Worm (Caenorhabditis elegans) whole organism, late embryonic: ENCODE data around the gene skpo-3.

ENCODE experiments used
- ama-1 ChIP-seq: fragments of 150-350 bp; optimal IDR thresholded peaks from 2 replicates; lab custom pipeline; 2014
- ceh-24 ChIP-seq: sonication (generic microtip); optimal IDR thresholded peaks from 2 replicates; lab custom pipeline; 2016; ENCODE audit warnings: mild to moderate bottlenecking, missing genetic modification characterization, missing compliant biosample characterization
- ceh-30 ChIP-seq: fragments of 150-350 bp; optimal IDR thresholded peaks from 2 replicates; lab custom pipeline; 2014; ENCODE audit warnings: missing biosample characterization, missing genetic modification characterization
- fax-1 ChIP-seq: sonication (generic microtip); optimal IDR thresholded peaks from 2 replicates; lab custom pipeline; 2016; ENCODE audit warnings: missing genotype, missing genetic modification characterization, missing compliant biosample characterization
- fkh-10 ChIP-seq: fragments of 150-350 bp; optimal IDR thresholded peaks from 2 replicates; lab custom pipeline; 2014; ENCODE audit warnings: missing biosample characterization, missing genetic modification reagents, missing genetic modification characterization
- madf-2 ChIP-seq: sonication (generic microtip); optimal IDR thresholded peaks from 2 replicates; lab custom pipeline; 2017; ENCODE audit warnings: missing genetic modification characterization, missing compliant biosample characterization
- nfya-1 ChIP-seq: sonication (generic microtip); optimal IDR thresholded peaks from 2 replicates; lab custom pipeline; 2017; ENCODE audit warnings: missing genetic modification characterization, mild to moderate bottlenecking, missing compliant biosample characterization, antibody characterized with exemption, moderate library complexity
- npax-4 ChIP-seq: sonication (generic microtip); optimal IDR thresholded peaks from 2 replicates; lab custom pipeline; 2016; ENCODE audit warnings: missing genetic modification characterization, missing compliant biosample characterization
- pat-9 ChIP-seq: fragments of 200-800 bp; sonication (Bioruptor generic); optimal IDR thresholded peaks from 2 replicates; lab custom pipeline; 2018; ENCODE audit warnings: mild to moderate bottlenecking, missing genetic modification characterization, moderate library complexity, missing compliant biosample characterization
- rnt-1 ChIP-seq: sonication (generic microtip); optimal IDR thresholded peaks from 2 replicates; lab custom pipeline; 2016; ENCODE audit warnings: missing genetic modification characterization, missing compliant biosample characterization
- unc-42 ChIP-seq: sonication (generic microtip); optimal IDR thresholded peaks from 2 replicates; lab custom pipeline; 2016; ENCODE audit warnings: missing genotype, missing genetic modification characterization, missing compliant biosample characterization

DNA sequence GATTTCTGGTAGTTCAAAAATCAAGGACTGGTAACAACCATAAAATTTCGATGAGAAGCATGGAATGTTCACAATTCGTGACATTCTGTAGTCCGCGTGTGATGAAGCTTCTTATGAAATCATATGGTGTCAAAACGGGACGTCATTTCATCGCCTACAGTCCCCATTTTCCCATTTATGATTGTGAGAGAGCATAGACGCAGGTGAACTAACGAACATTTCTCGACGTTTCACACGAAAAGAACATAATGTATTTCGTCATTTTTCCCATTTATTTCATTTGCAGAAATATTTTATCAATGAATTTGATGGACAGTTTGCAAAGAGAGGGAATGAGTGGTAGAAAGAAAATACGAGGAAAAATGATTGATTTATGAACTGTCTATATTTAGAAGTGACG lies 41.5 kb downstream of the skpo-3 start:
- TF ChIP-seq fax-1 (tag; lab: Kevin White, UChicago): no peak
- TF ChIP-seq ceh-24 (tag; lab: Kevin White, UChicago): no peak
- TF ChIP-seq madf-2 (tag; lab: Kevin White, UChicago): no peak
- TF ChIP-seq nfya-1 (tag; lab: Kevin White, UChicago): no peak
- no peak for TF ChIP-seq npax-4 (tag; lab: Kevin White, UChicago)
- TF ChIP-seq rnt-1 (tag; lab: Kevin White, UChicago): no peak
- TF ChIP-seq pat-9 (tag; lab: Kevin White, UChicago): no peak
- no peak for TF ChIP-seq ceh-30
- TF ChIP-seq unc-42 (tag; lab: Kevin White, UChicago): no peak
- TF ChIP-seq ama-1 (lab: Kevin White, UChicago): no peak
- no peak for TF ChIP-seq fkh-10 (GFP tag; lab: Kevin White, UChicago)
